Worm (Caenorhabditis elegans): ENCODE measurements around the gene F47D12.3.

Gene F47D12.3

DNA sequence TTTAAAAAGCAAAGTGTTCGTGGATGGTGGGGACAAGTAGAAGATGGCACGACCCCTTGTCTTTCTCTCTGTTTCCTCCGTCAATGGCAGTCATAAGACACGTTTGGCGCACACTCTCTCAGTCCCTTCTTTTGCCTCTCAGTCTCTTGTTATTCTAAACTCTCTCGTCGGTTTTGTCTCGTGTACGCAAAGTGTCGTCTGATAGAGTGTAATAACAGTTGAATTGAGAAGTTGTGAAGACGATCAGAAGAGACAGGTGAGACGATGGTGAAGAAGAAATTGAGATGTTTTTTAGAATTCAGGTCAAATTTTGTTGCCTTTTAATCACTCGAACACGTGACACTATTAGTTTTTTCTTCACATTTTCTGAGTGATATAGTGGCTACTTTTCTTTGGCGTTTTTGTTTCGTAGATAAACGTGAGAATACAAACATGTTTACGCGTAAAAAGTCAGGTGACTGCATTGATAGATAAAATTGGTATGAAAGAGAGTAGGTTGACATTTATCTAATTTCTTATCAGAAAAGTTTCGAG is 4.9 kb downstream of the F47D12.3 start, which contains the start of gene F47D12.9 (continued):
- no peak for TF ChIP-seq nhr-237 (tag; optimal IDR thresholded peaks at IDR 0.05)
- TF ChIP-seq tlp-1 (tag; optimal IDR thresholded peaks at IDR 0.05) = no peak
- peak; percentile 76 for TF ChIP-seq nhr-90 (tag; optimal IDR thresholded peaks at IDR 0.05; ENCODE audit: poor library complexity)
- peak; percentile 75 to 81 (median 78) for TF ChIP-seq dpl-1 (GFP tag; optimal IDR thresholded peaks at IDR 0.05)
- TF ChIP-seq ceh-90 (tag; optimal IDR thresholded peaks at IDR 0.05) = no peak
- no peak for TF ChIP-seq zip-4 (GFP tag; optimal IDR thresholded peaks at IDR 0.05)
- TF ChIP-seq alr-1 (tag; optimal IDR thresholded peaks at IDR 0.05; ENCODE audit: borderline replicate concordance) = no peak
- no peak for TF ChIP-seq fkh-4 (tag; optimal IDR thresholded peaks at IDR 0.05; ENCODE audit: borderline replicate concordance)
- no peak for TF ChIP-seq egl-13 (tag; optimal IDR thresholded peaks at IDR 0.05)
- peak in 1 of 2 experiments; percentile 43 for TF ChIP-seq egl-27 (tag; optimal IDR thresholded peaks at IDR 0.05)
- TF ChIP-seq snpc-4 (tag; optimal IDR thresholded peaks at IDR 0.05) = no peak
- peak; percentile 66 for TF ChIP-seq irx-1 (tag; optimal IDR thresholded peaks at IDR 0.05)
- TF ChIP-seq C16A3.4 (tag; optimal IDR thresholded peaks at IDR 0.05) = peak; percentile 80
- TF ChIP-seq nhr-28 (tag; optimal IDR thresholded peaks at IDR 0.05) = no peak
- TF ChIP-seq nhr-20 (tag; optimal IDR thresholded peaks at IDR 0.05) = peak; percentile 88
- no peak for TF ChIP-seq aly-2 (tag; optimal IDR thresholded peaks at IDR 0.05)
- TF ChIP-seq unc-62 (GFP tag; optimal IDR thresholded peaks at IDR 0.05) = no peak
- TF ChIP-seq unc-86 (tag; optimal IDR thresholded peaks at IDR 0.05) = peak; percentile 75
- peak; percentile 51 for TF ChIP-seq nhr-11 (tag; optimal IDR thresholded peaks at IDR 0.05)
- no peak for TF ChIP-seq hlh-17 (GFP tag; optimal IDR thresholded peaks at IDR 0.05; ENCODE audit: borderline replicate concordance)
- TF ChIP-seq unc-30 (tag; optimal IDR thresholded peaks at IDR 0.05) = no peak
- TF ChIP-seq Y116A8C.19 (tag; optimal IDR thresholded peaks at IDR 0.05; ENCODE audit: borderline replicate concordance) = no peak
- TF ChIP-seq C04F5.9 (tag; optimal IDR thresholded peaks at IDR 0.05) = no peak
- no peak for TF ChIP-seq mab-9 (GFP tag; IDR thresholded peaks at IDR 0.05)
- peak; percentile 68 for TF ChIP-seq lin-13 (GFP tag; optimal IDR thresholded peaks at IDR 0.05)
- TF ChIP-seq pqm-1 (tag; optimal IDR thresholded peaks at IDR 0.05) = no peak
- TF ChIP-seq lir-3 (tag; optimal IDR thresholded peaks at IDR 0.05; ENCODE audit: poor library complexity) = no peak
- TF ChIP-seq efl-3 (GFP tag; optimal IDR thresholded peaks at IDR 0.05) = no peak
- peak; percentile 67 for TF ChIP-seq isw-1 (GFP tag; IDR thresholded peaks at IDR 0.05)
- TF ChIP-seq hpl-2 (GFP tag; optimal IDR thresholded peaks at IDR 0.05) = no peak
- peak; percentile 89 for TF ChIP-seq nhr-71 (tag; optimal IDR thresholded peaks at IDR 0.05)

DNA sequence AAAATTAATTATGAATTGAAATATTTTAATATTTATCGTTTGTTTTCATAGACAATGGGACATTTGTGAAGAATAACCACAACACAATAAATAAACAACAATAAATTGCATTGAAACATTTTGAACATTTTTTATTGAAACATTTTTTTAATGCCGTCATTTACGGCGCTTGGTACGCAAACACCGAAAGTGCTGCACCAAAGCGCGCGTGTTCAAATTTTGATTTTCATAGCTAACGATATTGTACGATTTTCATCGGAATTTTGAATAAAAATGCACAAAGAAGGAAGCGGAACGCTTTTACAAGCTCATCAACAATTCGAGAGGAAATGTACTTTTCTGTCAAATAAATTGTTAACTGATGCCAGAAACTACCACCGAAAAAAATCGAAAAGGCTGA is 5.5 kb downstream of the F47D12.3 start:
- TF ChIP-seq alr-1 (tag; optimal IDR thresholded peaks at IDR 0.05; ENCODE audit: borderline replicate concordance) (no peak), C34B4.2 (tag; optimal IDR thresholded peaks at IDR 0.05) (no peak), unc-86 (tag; optimal IDR thresholded peaks at IDR 0.05) (no peak), dpl-1 (GFP tag; optimal IDR thresholded peaks at IDR 0.05) (peak; percentile 7 to 68 (median 29)), efl-1 (optimal IDR thresholded peaks at IDR 0.05) (peak; percentile 59), efl-1 (GFP tag; optimal IDR thresholded peaks at IDR 0.05 in 1 of 2) (peak; percentile 79 to 95), lin-35 (GFP tag; optimal IDR thresholded peaks at IDR 0.05) (peak; percentile 7 to 62), aly-2 (tag; optimal IDR thresholded peaks at IDR 0.05) (no peak), ceh-90 (tag; optimal IDR thresholded peaks at IDR 0.05) (no peak), nhr-85 (tag) (no peak), lsy-2 (tag; optimal IDR thresholded peaks at IDR 0.05) (no peak), pqm-1 (tag; optimal IDR thresholded peaks at IDR 0.05) (no peak), ceh-88 (GFP tag; IDR thresholded peaks at IDR 0.05) (peak; percentile 27; the same call in 1 of the 2 replicates), unc-62 (GFP tag; optimal IDR thresholded peaks at IDR 0.05) (no peak), hlh-17 (GFP tag; optimal IDR thresholded peaks at IDR 0.05; ENCODE audit: borderline replicate concordance) (no peak), F16B12.6 (tag; optimal IDR thresholded peaks at IDR 0.05) (peak; percentile 46), mef-2 (tag; optimal IDR thresholded peaks at IDR 0.05) (no peak), grh-1 (GFP tag; IDR thresholded peaks at IDR 0.05) (no peak), elt-2 (tag; optimal IDR thresholded peaks at IDR 0.05) (no peak)

Data from whole organism, L1 larva.